Fruit fly (Drosophila melanogaster): ENCODE data around the gene asl.

Gene asl

DNA sequence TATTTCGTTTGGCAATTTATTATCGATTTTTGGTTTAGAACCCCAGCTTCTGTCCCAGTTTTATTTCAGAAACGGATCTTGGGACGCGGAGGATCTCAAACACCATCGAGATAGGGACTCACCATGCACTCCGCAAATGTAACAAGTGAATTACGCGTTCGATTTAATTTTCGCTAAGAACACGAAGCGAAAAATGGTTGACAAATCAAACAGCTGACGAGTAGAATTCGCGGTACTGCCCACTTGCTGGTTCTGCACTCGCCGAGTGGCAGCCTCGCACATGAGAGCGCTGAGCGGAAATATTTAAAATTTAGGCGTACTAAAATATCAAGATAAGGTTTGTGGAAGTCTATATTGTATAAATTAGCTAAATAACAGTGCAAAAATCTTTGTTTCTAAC is 42.9 kb downstream of the asl start, which contains the start of gene Pi4KIIalpha:
Pi4KIIalpha (minus strand) TSS at position 233 of the 400 bp plus-strand sequence.
- TF ChIP-seq Eip93F (GFP tag; optimal IDR thresholded peaks at IDR 0.05) (no peak), Smox (GFP tag; optimal IDR thresholded peaks at IDR 0.05) (no peak), Sox14 (GFP tag; optimal IDR thresholded peaks at IDR 0.05) (peak; percentile 12), Sox102F (GFP tag; optimal IDR thresholded peaks at IDR 0.05) (no peak)

DNA sequence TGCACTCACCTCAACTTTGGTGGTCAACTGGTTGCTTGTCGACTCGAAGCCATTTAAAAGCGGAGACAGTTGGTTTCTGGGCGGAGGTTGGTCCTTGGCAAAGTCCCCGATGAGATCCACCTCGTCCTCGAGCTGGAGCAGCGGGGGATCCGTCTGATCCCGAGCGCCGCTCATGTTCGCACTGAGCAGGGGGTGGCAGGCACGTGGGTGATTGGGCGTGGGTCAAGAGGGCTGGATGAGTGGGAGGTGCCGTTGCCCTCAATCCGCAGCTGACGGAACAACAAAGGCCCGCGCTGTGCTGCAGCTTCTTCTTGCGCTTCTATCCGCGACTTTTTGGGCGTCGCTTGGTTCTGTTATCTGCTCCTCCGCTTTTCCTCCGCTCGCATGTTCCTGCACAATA is 43.4 kb downstream of the asl start:
- TF ChIP-seq svp (GFP tag) (peak; percentile 97), Smox (GFP tag; optimal IDR thresholded peaks at IDR 0.05) (no peak)

DNA sequence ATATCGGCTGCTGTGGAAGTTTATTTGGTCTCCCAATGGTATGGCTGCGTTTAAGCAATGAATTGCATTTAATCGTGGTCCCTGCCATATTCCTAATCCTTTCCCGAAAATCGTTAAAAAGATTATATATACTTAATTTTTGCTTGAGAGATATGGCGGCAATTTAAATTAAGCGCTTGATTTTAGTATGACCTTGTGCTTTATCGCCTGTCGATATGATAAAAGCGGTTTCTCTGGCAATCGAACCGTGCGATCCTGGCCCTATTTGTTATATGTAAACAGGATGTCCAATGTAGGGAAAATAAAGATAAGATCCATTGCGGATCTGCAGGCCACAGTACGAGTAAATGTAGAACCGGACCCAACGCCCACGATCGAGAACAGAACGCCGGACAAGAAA is 51.5 kb downstream of the asl start, which contains the start of gene Snm1:
Snm1 (plus strand) TSS at position 233 of the 400 bp plus-strand sequence.
- TF ChIP-seq Sox14 (GFP tag; optimal IDR thresholded peaks at IDR 0.05) (no peak), fd85E (GFP tag; optimal IDR thresholded peaks at IDR 0.05) (no peak), CG32006 (GFP tag; optimal IDR thresholded peaks at IDR 0.05) (no peak), Hr4 (GFP tag; optimal IDR thresholded peaks at IDR 0.05) (no peak), CG34406 (GFP tag; optimal IDR thresholded peaks at IDR 0.05) (no peak), CG8632 (GFP tag; optimal IDR thresholded peaks at IDR 0.05) (no peak), pdm3 (GFP tag; optimal IDR thresholded peaks at IDR 0.05) (no peak), Smox (GFP tag; optimal IDR thresholded peaks at IDR 0.05) (no peak), Hr38 (GFP tag; optimal IDR thresholded peaks at IDR 0.05) (no peak), CG3032 (tag; optimal IDR thresholded peaks at IDR 0.05) (no peak), Eip93F (GFP tag; optimal IDR thresholded peaks at IDR 0.05) (no peak), spab (GFP tag; optimal IDR thresholded peaks at IDR 0.05) (no peak), CG16779 (tag; optimal IDR thresholded peaks at IDR 0.05) (no peak), CG1621 (tag; optimal IDR thresholded peaks at IDR 0.05) (no peak), Blimp-1 (GFP tag; optimal IDR thresholded peaks at IDR 0.05) (no peak), CG7368 (GFP tag; optimal IDR thresholded peaks at IDR 0.05) (no peak), CG6163 (GFP tag; IDR thresholded peaks at IDR 0.05) (no peak)

DNA sequence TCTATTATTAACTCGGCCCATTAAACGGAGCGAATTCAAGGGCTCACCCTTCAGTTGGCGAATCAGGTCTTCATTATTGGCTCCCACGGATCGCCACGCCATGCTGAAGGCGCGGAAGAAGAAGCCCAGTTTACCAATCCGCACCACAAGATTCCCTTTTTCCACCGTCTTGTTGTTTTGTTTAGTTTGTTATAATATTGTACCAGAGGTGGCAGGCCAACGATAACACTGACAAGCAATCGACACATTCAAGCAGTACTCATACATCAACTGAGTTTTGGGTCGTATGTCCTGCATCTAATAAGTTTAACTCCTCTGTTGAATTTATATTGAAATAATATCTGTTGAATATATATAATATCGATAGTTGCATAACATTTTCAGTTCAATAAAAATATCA is 52.3 kb downstream of the asl start, which contains the start of gene Pcmt:
Pcmt (minus strand) TSS at position 235 of the 400 bp plus-strand sequence.
- TF ChIP-seq topi (GFP tag; optimal IDR thresholded peaks at IDR 0.05) (no peak), CG8319 (GFP tag; optimal IDR thresholded peaks at IDR 0.05) (no peak), CG11902 (GFP tag; optimal IDR thresholded peaks at IDR 0.05) (no peak), CG31627 (GFP tag; optimal IDR thresholded peaks at IDR 0.05) (no peak), CG32006 (GFP tag; optimal IDR thresholded peaks at IDR 0.05) (no peak), Gug (GFP tag; IDR thresholded peaks at IDR 0.05) (no peak), esn (GFP tag; optimal IDR thresholded peaks at IDR 0.05) (peak; percentile 2)
